Fruit fly (Drosophila melanogaster) whole organism, embryonic: ENCODE results near the gene CG5157.

ENCODE experiments used
- CG16863 ChIP-seq: fragments of 200-800 bp; sonication (Bioruptor generic); optimal IDR thresholded peaks from 3 replicates; lab custom pipeline; 2016; ENCODE audit warnings: missing biosample characterization, missing genetic modification characterization
- CG3847 ChIP-seq: fragments of 200-800 bp; sonication (Bioruptor generic); IDR thresholded peaks from 2 replicates; pipeline ENCODE4 v1.3.6; 2022; ENCODE audit warnings: missing biosample characterization, missing genetic modification characterization
- Lpt ChIP-seq: fragments of >200 bp; optimal IDR thresholded peaks from 2 replicates; lab custom pipeline; 2018; ENCODE audit warnings: missing biosample characterization, missing genetic modification characterization
- hb ChIP-seq: fragments of 200-800 bp; sonication (Bioruptor generic); IDR thresholded peaks from 3 replicates; pipeline ENCODE4 v1.3.6; 2022; ENCODE audit warnings: missing biosample characterization, missing genetic modification characterization; ENCODE audit not compliant: partially characterized antibody
- stc ChIP-seq: fragments of 200-800 bp; sonication (Bioruptor generic); IDR thresholded peaks from 2 replicates; pipeline ENCODE4 v1.3.6; 2022; ENCODE audit warnings: missing biosample characterization, missing genetic modification characterization
- zen2 ChIP-seq: fragments of 200-800 bp; sonication (Bioruptor generic); IDR thresholded peaks from 3 replicates; pipeline ENCODE4 v1.3.6; 2022; ENCODE audit warnings: missing biosample characterization, missing genetic modification characterization; ENCODE audit not compliant: partially characterized antibody

dm6 chr3L:16149418-16150160 lies 11.9 kb upstream of the CG5157 start:
- TF ChIP-seq CG3847 (GFP tag; lab: Robert Waterston, UW) (no peak), Lpt (no peak), stc (no peak), zen2 (GFP tag; lab: Robert Waterston, UW) (no peak), CG16863 (peak; percentile 24), hb (no peak)
